Worm (Caenorhabditis elegans) whole organism, dauer: Measurements from ENCODE around the gene eif-3.D.

Experiments used
- unc-62 ChIP-seq: sonication (generic microtip); optimal IDR thresholded peaks from 2 replicates; lab custom pipeline; 2017; ENCODE audit warnings: missing biosample characterization, missing genetic modification reagents, missing genetic modification characterization

eif-3.D gene

ce11 chrIII:8988061-8988460, 16.7 kb upstream of the eif-3.D start:
- no peak for TF ChIP-seq unc-62

- no peak for TF ChIP-seq unc-62
These were observed 15.5 kb upstream of the eif-3.D start for ce11 chrIII:8986872-8987271.

ce11 chrIII:8985965-8986364, 14.6 kb upstream of the eif-3.D start:
- TF ChIP-seq unc-62 = no peak

ce11 chrIII:8985461-8985860, 14.1 kb upstream of the eif-3.D start:
- TF ChIP-seq unc-62 = no peak

- TF ChIP-seq unc-62 = no peak
These were observed 13.6 kb upstream of the eif-3.D start for ce11 chrIII:8984960-8985359.

ce11 chrIII:8984412-8984811, 13.0 kb upstream of the eif-3.D start:
- no peak for TF ChIP-seq unc-62

ce11 chrIII:8983811-8984210, 12.4 kb upstream of the eif-3.D start:
- no peak for TF ChIP-seq unc-62

- TF ChIP-seq unc-62 = no peak
These were observed 11.8 kb upstream of the eif-3.D start for ce11 chrIII:8983135-8983534.

ce11 chrIII:8981847-8982479, 10.6 kb upstream of the eif-3.D start, which contains the start of gene pde-2:
TSS of gene pde-2 (minus strand) at chrIII:8981897.
- TF ChIP-seq unc-62 = no peak

ce11 chrIII:8980892-8981291, 9.5 kb upstream of the eif-3.D start:
- no peak for TF ChIP-seq unc-62

- TF ChIP-seq unc-62 = no peak
These were observed 7.4 kb upstream of the eif-3.D start for ce11 chrIII:8978512-8979352.

- TF ChIP-seq unc-62 = no peak
These were observed 3.5 kb upstream of the eif-3.D start for ce11 chrIII:8974835-8975234.

- no peak for TF ChIP-seq unc-62
These were observed 2.4 kb upstream of the eif-3.D start, which contains the start of gene R08D7.5 for ce11 chrIII:8973826-8974225. TSS of gene R08D7.5 (plus strand) at chrIII:8974126.

ce11 chrIII:8973163-8973562, 1.8 kb upstream of the eif-3.D start:
- TF ChIP-seq unc-62 = no peak

- no peak for TF ChIP-seq unc-62
These were observed 3.7 kb downstream of the eif-3.D start, which contains the start of the genes bud-13 and rpap-2 for ce11 chrIII:8967639-8968038. TSS of gene bud-13 (minus strand) at chrIII:8967727. TSS of gene rpap-2 (plus strand) at chrIII:8967967.

- no peak for TF ChIP-seq unc-62
These were observed 6.6 kb downstream of the eif-3.D start for ce11 chrIII:8964684-8965283.

ce11 chrIII:8962475-8962874, 8.9 kb downstream of the eif-3.D start:
- no peak for TF ChIP-seq unc-62

ce11 chrIII:8961993-8962392, 9.4 kb downstream of the eif-3.D start, which contains the start of gene grl-25:
TSS of gene grl-25 (plus strand) at chrIII:8962293.
- TF ChIP-seq unc-62 = no peak
